Worm (Caenorhabditis elegans) whole organism, L4 larva: Measurements from ENCODE around the gene thoc-5.

Source experiments
- Y48G9A.11 ChIP-seq: fragments of 200-800 bp; sonication (Bioruptor generic); IDR thresholded peaks from 2 replicates; pipeline ENCODE4 v1.3.6; 2022; ENCODE audit warnings: missing genetic modification reagents, missing genetic modification characterization, missing compliant biosample characterization
- daf-12 ChIP-seq: fragments of 150-350 bp; optimal IDR thresholded peaks from 2 replicates; lab custom pipeline; 2014; ENCODE audit warnings: missing biosample characterization, missing genetic modification reagents, missing genetic modification characterization
- lin-15B ChIP-seq: fragments of 150-350 bp; sonication (generic microtip); optimal IDR thresholded peaks from 3 replicates; lab custom pipeline; 2014; ENCODE audit warnings: missing biosample characterization, missing genetic modification characterization
- nhr-237 ChIP-seq: sonication (generic microtip); optimal IDR thresholded peaks from 2 replicates; lab custom pipeline; 2017; ENCODE audit warnings: missing biosample characterization, missing genetic modification characterization
- nhr-25 ChIP-seq: sonication (generic microtip); optimal IDR thresholded peaks from 2 replicates; lab custom pipeline; 2017; ENCODE audit warnings: missing genetic modification characterization, mild to moderate bottlenecking, missing compliant biosample characterization, antibody characterized with exemption, moderate library complexity, borderline replicate concordance; ENCODE audit not compliant: insufficient read depth
- php-3 ChIP-seq: fragments of 200-800 bp; sonication (Bioruptor generic); IDR thresholded peaks from 2 replicates; pipeline ENCODE4 v1.3.6; 2022; ENCODE audit warnings: missing genetic modification reagents, missing genetic modification characterization, missing compliant biosample characterization
- skn-1 ChIP-seq: fragments of 150-350 bp; optimal IDR thresholded peaks from 2 replicates; lab custom pipeline; 2014; ENCODE audit warnings: missing biosample characterization, missing genetic modification characterization
- ztf-11 ChIP-seq: fragments of 150-350 bp; optimal IDR thresholded peaks from 2 replicates; lab custom pipeline; 2014; ENCODE audit warnings: missing biosample characterization, missing genetic modification characterization

DNA sequence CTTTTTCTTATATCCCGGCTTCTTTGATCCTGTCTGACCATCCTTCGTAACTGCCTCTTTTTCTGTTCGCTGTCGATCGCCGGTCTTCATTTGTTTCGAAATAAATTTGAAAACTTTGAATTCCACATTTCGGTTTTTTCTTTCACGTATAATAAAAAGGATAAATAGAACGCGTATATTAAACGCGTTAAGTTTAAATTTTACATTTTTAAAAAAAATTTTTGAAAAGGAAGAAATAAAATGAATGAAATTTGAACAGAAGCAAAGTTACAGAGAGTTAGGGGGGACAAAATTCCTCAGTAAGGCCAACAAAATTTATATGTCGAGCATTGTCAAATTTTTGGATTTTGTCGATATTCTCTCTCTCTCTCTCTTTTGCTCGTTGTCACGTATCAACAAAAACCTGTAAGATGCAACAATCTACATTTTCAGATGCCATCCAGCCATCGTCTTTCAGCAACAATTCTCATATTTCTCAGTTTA is 47.4 kb downstream of the thoc-5 start, which contains the start of the genes T15B12.2 and F52C9.5:
- TF ChIP-seq lin-15B (tag; lab: Kevin White, UChicago) (no peak), nhr-25 (tag; lab: Kevin White, UChicago) (no peak), daf-12 (tag; lab: Kevin White, UChicago) (no peak), php-3 (GFP tag; lab: Robert Waterston, UW) (no peak), Y48G9A.11 (GFP tag; lab: Robert Waterston, UW) (no peak), nhr-237 (tag; lab: Kevin White, UChicago) (no peak), ztf-11 (tag; lab: Kevin White, UChicago) (no peak), skn-1 (tag; lab: Kevin White, UChicago) (no peak)
